Worm (Caenorhabditis elegans): Measurements from ENCODE around the gene fbxb-96.

ce11 chrII:1850299-1850698 is at the start of gene fbxb-96:
- TF ChIP-seq unc-39 (tag; optimal IDR thresholded peaks at IDR 0.05) (no peak), nhr-76 (tag; optimal IDR thresholded peaks at IDR 0.05) (no peak), ztf-11 (tag; optimal IDR thresholded peaks at IDR 0.05) (no peak), nhr-237 (tag; optimal IDR thresholded peaks at IDR 0.05) (no peak), ceh-43 (GFP tag; optimal IDR thresholded peaks at IDR 0.05) (no peak)
